Worm (Caenorhabditis elegans): ENCODE data around the gene fsn-1.

- TF ChIP-seq madf-2 (tag; optimal IDR thresholded peaks at IDR 0.05): no peak
- TF ChIP-seq dve-1 (tag; optimal IDR thresholded peaks at IDR 0.05): no peak
Measured at ce11 chrIII:4956566-4956965, 19.4 kb downstream of the fsn-1 start, which contains the start of gene C26E6.1.

All from whole organism, late embryonic.